Worm (Caenorhabditis elegans) whole organism, young adult: ENCODE results near the gene fbxa-61.
"Not testable (repeated sequence)": the region's sequence is repeated elsewhere in the genome, so short reads cannot be mapped to it uniquely, and the experiment has no call there.

Experiments used
- C06A6.2 ChIP-seq: fragments of 200-800 bp; sonication (Bioruptor generic); conservative IDR thresholded peaks from 2 replicates; pipeline ENCODE4 v1.3.6; 2022; ENCODE audit warnings: missing genetic modification characterization, missing compliant biosample characterization
- D2030.7 ChIP-seq: fragments of 200-800 bp; sonication (Bioruptor generic); IDR thresholded peaks from 2 replicates; pipeline ENCODE4 v1.3.6; 2022; ENCODE audit warnings: missing genetic modification reagents, missing genetic modification characterization, missing compliant biosample characterization
- F33H1.4 ChIP-seq: fragments of 200-800 bp; sonication (Bioruptor generic); IDR thresholded peaks from 2 replicates; pipeline ENCODE4 v1.3.6; 2022; ENCODE audit warnings: missing genetic modification reagents, missing genetic modification characterization, missing compliant biosample characterization
- F39B2.1 ChIP-seq: fragments of 200-800 bp; sonication (Bioruptor generic); IDR thresholded peaks from 2 replicates; pipeline ENCODE4 v1.3.6; 2022; ENCODE audit warnings: missing genetic modification reagents, missing genetic modification characterization, missing compliant biosample characterization
- F57C9.4 ChIP-seq: sonication (generic microtip); optimal IDR thresholded peaks from 2 replicates; lab custom pipeline; 2017; ENCODE audit warnings: mild to moderate bottlenecking, missing genetic modification characterization, missing compliant biosample characterization
- K11D2.4 ChIP-seq: fragments of 200-800 bp; sonication (Bioruptor generic); IDR thresholded peaks from 2 replicates; pipeline ENCODE4 v1.3.6; 2022; ENCODE audit warnings: missing genetic modification reagents, missing genetic modification characterization, missing compliant biosample characterization
- Y53F4B.3 ChIP-seq: fragments of 200-800 bp; sonication (Bioruptor generic); IDR thresholded peaks from 2 replicates; pipeline ENCODE4 v1.3.6; 2022; ENCODE audit warnings: missing genetic modification reagents, missing genetic modification characterization, missing compliant biosample characterization
- Y67H2A.10 ChIP-seq: fragments of 200-800 bp; sonication (Bioruptor generic); conservative IDR thresholded peaks from 2 replicates; pipeline ENCODE4 v1.3.6; 2022; ENCODE audit warnings: missing genetic modification reagents, missing genetic modification characterization, missing compliant biosample characterization
- ZK185.1 ChIP-seq: sonication (generic microtip); optimal IDR thresholded peaks from 2 replicates; lab custom pipeline; 2016; ENCODE audit warnings: mild to moderate bottlenecking, missing genetic modification characterization, missing compliant biosample characterization; ENCODE audit not compliant: poor library complexity, severe bottlenecking
- atf-7 ChIP-seq: sonication (generic microtip); optimal IDR thresholded peaks from 2 replicates; lab custom pipeline; 2017; ENCODE audit warnings: mild to moderate bottlenecking, missing genetic modification characterization, missing compliant biosample characterization
- bed-1 ChIP-seq: fragments of 200-800 bp; sonication (Bioruptor generic); IDR thresholded peaks from 2 replicates; pipeline ENCODE4 v1.3.6; 2022; ENCODE audit warnings: missing genetic modification reagents, missing genetic modification characterization, missing compliant biosample characterization
- cebp-1 ChIP-seq, 2 experiments: fragments of 200-800 bp in 1 of 2; sonication (Bioruptor generic) in 1 of 2; sonication (generic microtip) in 1 of 2; IDR thresholded peaks in 1 of 2; optimal IDR thresholded peaks in 1 of 2; 2 replicates each; pipeline versions ENCODE4 v1.3.6 to Lab custom; 2017 to 2022; ENCODE audit warnings: missing compliant biosample characterization in 2 of 2, missing genetic modification characterization in 2 of 2, mild to moderate bottlenecking in 1 of 2, missing genetic modification reagents in 1 of 2, moderate library complexity in 1 of 2
- ceh-27 ChIP-seq: fragments of 200-800 bp; sonication (Bioruptor generic); optimal IDR thresholded peaks from 2 replicates; lab custom pipeline; 2018; ENCODE audit warnings: mild to moderate bottlenecking, missing genetic modification characterization, moderate library complexity, missing compliant biosample characterization
- ceh-58 ChIP-seq: fragments of 200-800 bp; sonication (Bioruptor generic); IDR thresholded peaks from 2 replicates; pipeline ENCODE4 v1.3.6; 2022; ENCODE audit warnings: missing genetic modification characterization, missing compliant biosample characterization
- die-1 ChIP-seq: sonication (generic microtip); optimal IDR thresholded peaks from 2 replicates; lab custom pipeline; 2016; ENCODE audit warnings: missing genotype, mild to moderate bottlenecking, missing genetic modification characterization, missing compliant biosample characterization
- egl-44 ChIP-seq: fragments of 200-800 bp; sonication (Bioruptor generic); IDR thresholded peaks from 2 replicates; pipeline ENCODE4 v1.3.6; 2022; ENCODE audit warnings: missing genetic modification reagents, missing genetic modification characterization, missing compliant biosample characterization
- fkh-3 ChIP-seq: sonication (generic microtip); optimal IDR thresholded peaks from 2 replicates; lab custom pipeline; 2016; ENCODE audit warnings: mild to moderate bottlenecking, missing genetic modification characterization, missing compliant biosample characterization
- gei-17 ChIP-seq: fragments of 200-800 bp; sonication (Bioruptor generic); optimal IDR thresholded peaks from 2 replicates; lab custom pipeline; 2018; ENCODE audit warnings: mild to moderate bottlenecking, missing genetic modification characterization, missing compliant biosample characterization
- him-1 ChIP-seq: sonication (generic microtip); optimal IDR thresholded peaks from 2 replicates; lab custom pipeline; 2016; ENCODE audit warnings: missing genotype, missing genetic modification reagents, missing genetic modification characterization, missing compliant biosample characterization
- hmg-20 ChIP-seq: fragments of 200-800 bp; sonication (Bioruptor generic); IDR thresholded peaks from 2 replicates; pipeline ENCODE4 v1.3.6; 2022; ENCODE audit warnings: missing genetic modification reagents, missing genetic modification characterization, missing compliant biosample characterization
- let-607 ChIP-seq, 2 experiments: fragments of 200-800 bp in 1 of 2; sonication (Bioruptor generic) in 1 of 2; sonication (generic microtip) in 1 of 2; optimal IDR thresholded peaks; 2 replicates each; lab custom pipeline; 2016 to 2018; ENCODE audit warnings: mild to moderate bottlenecking in 2 of 2, missing compliant biosample characterization in 2 of 2, missing genetic modification characterization in 2 of 2, moderate library complexity in 2 of 2, missing genotype in 1 of 2
- lin-40 ChIP-seq: sonication (generic microtip); optimal IDR thresholded peaks from 2 replicates; lab custom pipeline; 2016; ENCODE audit warnings: missing genetic modification characterization, mild to moderate bottlenecking, missing compliant biosample characterization, missing genotype, missing genetic modification reagents
- lir-1 ChIP-seq: fragments of 200-800 bp; sonication (Bioruptor generic); conservative IDR thresholded peaks from 2 replicates; pipeline ENCODE4 v1.3.6; 2022; ENCODE audit warnings: missing genetic modification reagents, missing genetic modification characterization, missing compliant biosample characterization
- lsl-1 ChIP-seq: fragments of 200-800 bp; sonication (Bioruptor generic); optimal IDR thresholded peaks from 2 replicates; lab custom pipeline; 2018; ENCODE audit warnings: mild to moderate bottlenecking, missing genetic modification characterization, moderate library complexity, missing compliant biosample characterization
- mes-4 ChIP-seq: sonication (generic microtip); optimal IDR thresholded peaks from 2 replicates; lab custom pipeline; 2016; ENCODE audit warnings: missing genotype, missing genetic modification characterization, missing compliant biosample characterization
- mxl-1 ChIP-seq: sonication (generic microtip); optimal IDR thresholded peaks from 2 replicates; lab custom pipeline; 2016; ENCODE audit warnings: missing genetic modification characterization, missing compliant biosample characterization
- nhr-80 ChIP-seq: sonication (generic microtip); optimal IDR thresholded peaks from 2 replicates; lab custom pipeline; 2016; ENCODE audit warnings: missing genetic modification characterization, missing compliant biosample characterization
- nhr-90 ChIP-seq: sonication (generic microtip); optimal IDR thresholded peaks from 2 replicates; lab custom pipeline; 2016; ENCODE audit warnings: missing genotype, mild to moderate bottlenecking, missing genetic modification characterization, missing compliant biosample characterization
- pha-4 ChIP-seq: fragments of 150-350 bp; sonication (generic microtip); optimal IDR thresholded peaks from 2 replicates; lab custom pipeline; 2014; ENCODE audit warnings: missing biosample characterization, missing genetic modification reagents, missing genetic modification characterization
- rpc-1 ChIP-seq, 2 experiments: fragments of 150-350 bp in 1 of 2; sonication (generic microtip) in 1 of 2; optimal IDR thresholded peaks; 2 replicates each; lab custom pipeline; 2014 to 2018; ENCODE audit warnings: missing biosample characterization in 1 of 2, missing genetic modification characterization in 1 of 2, missing genetic modification reagents in 1 of 2, missing genotype in 1 of 2
- snpc-1.3 ChIP-seq: sonication (generic microtip); optimal IDR thresholded peaks from 2 replicates; lab custom pipeline; 2017; ENCODE audit warnings: missing genetic modification characterization, mild to moderate bottlenecking, missing compliant biosample characterization, antibody characterized with exemption, moderate library complexity, missing genotype, missing genetic modification reagents; ENCODE audit not compliant: insufficient read depth
- unc-62 ChIP-seq: fragments of 150-350 bp; optimal IDR thresholded peaks from 2 replicates; lab custom pipeline; 2014; ENCODE audit warnings: missing biosample characterization, missing genetic modification reagents, missing genetic modification characterization
- ztf-22 ChIP-seq: fragments of 200-800 bp; sonication (Bioruptor generic); optimal IDR thresholded peaks from 2 replicates; lab custom pipeline; 2018; ENCODE audit warnings: mild to moderate bottlenecking, missing genetic modification characterization, moderate library complexity, missing compliant biosample characterization
- ztf-6 ChIP-seq: fragments of 200-800 bp; sonication (Bioruptor generic); IDR thresholded peaks from 2 replicates; pipeline ENCODE4 v1.3.6; 2022; ENCODE audit warnings: missing genetic modification reagents, missing genetic modification characterization, missing compliant biosample characterization

fbxa-61 gene

DNA sequence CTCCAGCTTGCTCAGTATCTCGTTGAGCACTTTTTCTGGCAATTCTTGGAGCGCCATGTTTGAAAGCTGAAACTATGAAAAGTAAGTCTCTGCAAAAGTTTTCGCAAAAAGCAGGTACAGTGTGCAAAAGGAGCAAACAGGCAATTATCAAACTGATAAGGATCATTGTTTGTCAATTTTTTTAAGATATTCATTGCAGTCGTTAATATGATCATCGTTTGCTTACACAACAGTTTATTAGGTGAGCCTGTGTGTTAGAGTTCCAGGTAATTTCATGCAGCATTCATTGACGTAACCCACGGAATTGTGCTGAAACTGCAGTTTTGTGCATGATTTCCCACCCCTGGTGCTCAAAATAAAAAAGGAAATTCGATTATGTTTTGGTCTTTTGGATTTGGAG lies 28.0 kb downstream of the fbxa-61 start, which contains the start of gene fbxa-151:
Gene fbxa-151 (minus strand): TSS at position 101 of the 400 bp plus-strand sequence.
- not testable (repeated sequence) for TF ChIP-seq F39B2.1 (GFP tag; lab: Robert Waterston, UW); him-1 (tag; lab: Kevin White, UChicago); lsl-1

DNA sequence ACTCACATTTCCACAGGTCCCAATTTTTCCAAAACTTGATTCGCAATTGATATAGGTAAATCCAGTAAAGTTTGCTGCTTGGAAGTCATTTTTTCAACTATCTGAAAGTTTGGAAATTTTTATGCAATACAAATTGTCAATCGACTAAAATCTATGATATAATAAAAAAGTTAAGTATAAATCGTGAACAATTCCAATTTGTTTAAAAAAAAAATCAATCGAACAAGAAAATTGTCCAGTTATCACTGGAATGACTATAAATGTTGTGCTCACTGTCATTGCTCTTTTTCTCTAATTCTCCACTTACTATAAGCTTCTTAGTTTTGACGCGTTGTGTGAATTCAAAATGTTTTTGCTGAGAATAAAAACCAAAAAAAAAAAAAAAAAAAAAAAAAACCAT lies 30.3 kb downstream of the fbxa-61 start, which contains the start of gene fbxa-32:
Gene fbxa-32 (minus strand): TSS at position 101 of the 400 bp plus-strand sequence.
- TF ChIP-seq snpc-1.3 (tag; lab: Kevin White, UChicago) = no peak
- TF ChIP-seq die-1 (tag; lab: Kevin White, UChicago) = no peak
- TF ChIP-seq lin-40 (tag; lab: Kevin White, UChicago) = no peak
- TF ChIP-seq nhr-90 (tag; lab: Kevin White, UChicago) = no peak
- no peak for TF ChIP-seq F57C9.4 (tag; lab: Kevin White, UChicago)
- TF ChIP-seq ztf-6 = no peak
- no peak for TF ChIP-seq F39B2.1 (GFP tag; lab: Robert Waterston, UW)
- peak; percentile 36 for TF ChIP-seq nhr-80 (tag; lab: Kevin White, UChicago)
- TF ChIP-seq mxl-1 = no peak

- TF ChIP-seq nhr-80 (tag; lab: Kevin White, UChicago) (peak; percentile 45), cebp-1 (GFP tag; IDR thresholded peaks at IDR 0.05; lab: Robert Waterston, UW) (no peak), cebp-1 (tag; optimal IDR thresholded peaks at IDR 0.05; lab: Kevin White, UChicago) (peak; percentile 23), fkh-3 (no peak)
These were observed 32.6 kb downstream of the fbxa-61 start, which contains the start of gene fbxa-31 for ce11 chrIII:1271378-1271926. TSS of gene fbxa-31 (minus strand) at chrIII:1271428.

ce11 chrIII:1273655-1274328 lies 34.9 kb downstream of the fbxa-61 start, which contains the start of gene fbxa-29:
TSS of gene fbxa-29 (minus strand) at chrIII:1273705.
- TF ChIP-seq C06A6.2 (no peak), Y53F4B.3 (GFP tag; lab: Robert Waterston, UW) (no peak), F57C9.4 (tag; lab: Kevin White, UChicago) (no peak), nhr-80 (tag; lab: Kevin White, UChicago) (peak; percentile 30), lin-40 (tag; lab: Kevin White, UChicago) (no peak), F33H1.4 (GFP tag; lab: Robert Waterston, UW) (no peak), pha-4 (tag; lab: Kevin White, UChicago) (no peak), ceh-27 (GFP tag; lab: Kevin White, UChicago) (no peak), rpc-1 (optimal IDR thresholded peaks at IDR 0.05; lab: Kevin White, UChicago) (no peak), rpc-1 (tag; optimal IDR thresholded peaks at IDR 0.05; lab: Kevin White, UChicago) (no peak)

DNA sequence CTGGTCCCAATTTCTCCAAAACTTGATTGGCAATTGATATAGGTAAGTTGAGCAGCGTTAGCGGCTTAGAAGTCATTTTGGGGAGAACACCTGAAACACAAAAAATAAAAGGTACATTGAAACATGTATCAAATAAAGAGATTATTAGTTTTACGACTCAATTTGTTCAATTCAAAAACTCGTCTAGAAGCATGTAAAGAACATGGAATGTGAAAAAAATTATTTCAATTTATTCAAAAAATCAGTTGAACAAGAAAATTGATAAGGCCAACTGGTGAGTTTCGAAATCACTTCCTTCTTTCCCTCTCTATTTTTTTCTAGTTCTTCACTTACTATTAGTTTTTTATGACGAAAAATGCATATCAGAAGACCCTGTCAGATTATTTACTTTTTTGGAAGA lies 36.7 kb downstream of the fbxa-61 start, which contains the start of gene fbxa-30:
Gene fbxa-30 (minus strand): TSS at position 101 of the 400 bp plus-strand sequence.
- TF ChIP-seq cebp-1 (GFP tag; IDR thresholded peaks at IDR 0.05; lab: Robert Waterston, UW) = no peak
- peak; percentile 57 for TF ChIP-seq cebp-1 (tag; optimal IDR thresholded peaks at IDR 0.05; lab: Kevin White, UChicago)
- TF ChIP-seq ZK185.1 (tag; lab: Kevin White, UChicago) = no peak
- TF ChIP-seq nhr-80 (tag; lab: Kevin White, UChicago) = peak; percentile 5

DNA sequence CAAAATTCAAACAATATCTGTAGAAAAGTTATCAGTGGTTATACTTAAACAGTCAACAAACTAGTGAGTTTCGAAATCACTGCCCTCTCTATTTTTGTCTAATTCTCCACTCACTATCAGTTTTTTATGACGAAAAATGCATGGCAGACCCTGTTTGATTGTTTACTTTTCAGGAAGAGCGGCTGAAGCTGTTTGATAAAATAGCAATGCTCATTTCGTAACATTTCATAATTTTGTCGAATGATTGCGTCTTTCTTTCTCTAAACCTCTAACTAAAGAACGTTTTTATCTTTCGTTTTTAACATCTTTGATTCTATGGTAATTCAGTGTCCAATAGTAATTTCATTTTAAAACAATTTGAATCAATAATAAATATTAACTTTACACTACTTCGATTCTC lies 40.3 kb downstream of the fbxa-61 start:
- TF ChIP-seq bed-1 (GFP tag; lab: Robert Waterston, UW) (no peak), mes-4 (no peak), let-607 (tag; optimal IDR thresholded peaks at IDR 0.05; lab: Kevin White, UChicago) (peak in 1 of 2 experiments; percentile 29), K11D2.4 (GFP tag; lab: Robert Waterston, UW) (no peak), atf-7 (peak; percentile 64), Y67H2A.10 (GFP tag; lab: Robert Waterston, UW) (no peak), unc-62 (GFP tag; lab: Kevin White, UChicago) (peak; percentile 69), C06A6.2 (no peak), nhr-90 (tag; lab: Kevin White, UChicago) (peak; percentile 46), pha-4 (tag; lab: Kevin White, UChicago) (peak; percentile 89), ceh-58 (GFP tag; lab: Robert Waterston, UW) (no peak), nhr-80 (tag; lab: Kevin White, UChicago) (peak; percentile 97), hmg-20 (no peak), ztf-22 (GFP tag; lab: Kevin White, UChicago) (peak; percentile 64), gei-17 (GFP tag; lab: Kevin White, UChicago) (no peak), D2030.7 (no peak), lir-1 (GFP tag; lab: Robert Waterston, UW) (no peak), ZK185.1 (tag; lab: Kevin White, UChicago) (no peak), egl-44 (peak; percentile 52; the same call in 1 of the 2 replicates)
